Fruit fly (Drosophila melanogaster): ENCODE data around the gene CG8927.
A peak's percentile ranks its signal among the peaks of the same experiment; 100 is the strongest.

Gene CG8927

dm6 chr3R:16230080-16230670, 49.4 kb downstream of the CG8927 start (continued):
- TF ChIP-seq Eip74EF (GFP tag; optimal IDR thresholded peaks at IDR 0.05) (peak in 1 of 2 experiments; percentile 74), bbx (GFP tag; IDR thresholded peaks at IDR 0.05; ENCODE audit: partially characterized antibody) (no peak), cwo (GFP tag; optimal IDR thresholded peaks at IDR 0.05) (peak; percentile 86), CG3847 (GFP tag; IDR thresholded peaks at IDR 0.05) (no peak), ham (GFP tag; IDR thresholded peaks at IDR 0.05) (no peak), Hr78 (GFP tag; optimal IDR thresholded peaks at IDR 0.05) (peak in 1 of 2 experiments; percentile 29), CG6175 (GFP tag; IDR thresholded peaks at IDR 0.05) (no peak), Sin3A (optimal IDR thresholded peaks at IDR 0.05) (no peak), Gug (GFP tag; IDR thresholded peaks at IDR 0.05) (no peak), Nf-YA (GFP tag; IDR thresholded peaks at IDR 0.05) (no peak), CG11696 (GFP tag; IDR thresholded peaks at IDR 0.05) (no peak), Ada2b (GFP tag; IDR thresholded peaks at IDR 0.05) (no peak), CG7372 (GFP tag; IDR thresholded peaks at IDR 0.05) (no peak), CG8359 (GFP tag; optimal IDR thresholded peaks at IDR 0.05; ENCODE audit: borderline replicate concordance) (no peak), CG17612 (GFP tag; IDR thresholded peaks at IDR 0.05) (no peak), CG11723 (GFP tag; optimal IDR thresholded peaks at IDR 0.05) (no peak), CG11398 (GFP tag; optimal IDR thresholded peaks at IDR 0.05) (no peak), Poxn (GFP tag; IDR thresholded peaks at IDR 0.05) (no peak), mam (GFP tag; optimal IDR thresholded peaks at IDR 0.05) (no peak), MBD-R2 (GFP tag; IDR thresholded peaks at IDR 0.05) (no peak), CG34376 (GFP tag; optimal IDR thresholded peaks at IDR 0.05) (peak; percentile 79), kni (GFP tag; optimal IDR thresholded peaks at IDR 0.05) (no peak), vvl (GFP tag; IDR thresholded peaks at IDR 0.05) (no peak), slou (GFP tag; optimal IDR thresholded peaks at IDR 0.05) (no peak), zen2 (GFP tag; IDR thresholded peaks at IDR 0.05; ENCODE audit: partially characterized antibody) (no peak), shn (GFP tag; optimal IDR thresholded peaks at IDR 0.05) (no peak), corto (GFP tag; optimal IDR thresholded peaks at IDR 0.05) (no peak), CG12744 (GFP tag; optimal IDR thresholded peaks at IDR 0.05) (no peak), hth (optimal IDR thresholded peaks at IDR 0.05) (no peak), CG7556 (GFP tag; optimal IDR thresholded peaks at IDR 0.05) (no peak), CG12659 (GFP tag; optimal IDR thresholded peaks at IDR 0.05) (no peak), fd64A (GFP tag; optimal IDR thresholded peaks at IDR 0.05) (no peak), crp (GFP tag; optimal IDR thresholded peaks at IDR 0.05) (no peak), C15 (GFP tag; IDR thresholded peaks at IDR 0.05) (no peak), mirr (GFP tag; optimal IDR thresholded peaks at IDR 0.05) (peak; percentile 57), Stat92E (GFP tag; optimal IDR thresholded peaks at IDR 0.05) (no peak), usp (GFP tag; optimal IDR thresholded peaks at IDR 0.05) (no peak), CG10543 (GFP tag; optimal IDR thresholded peaks at IDR 0.05) (peak; percentile 76), Opbp (GFP tag; IDR thresholded peaks at IDR 0.05; ENCODE audit: partially characterized antibody) (no peak), toy (GFP tag; IDR thresholded peaks at IDR 0.05) (no peak), gcm2 (GFP tag; optimal IDR thresholded peaks at IDR 0.05) (no peak), dmrt11E (tag; optimal IDR thresholded peaks at IDR 0.05) (no peak), CG4854 (GFP tag; optimal IDR thresholded peaks at IDR 0.05) (no peak), kay (GFP tag; optimal IDR thresholded peaks at IDR 0.05) (peak; percentile 56), CG10565 (GFP tag; optimal IDR thresholded peaks at IDR 0.05) (no peak), GATAe (GFP tag; conservative IDR thresholded peaks at IDR 0.05) (no peak), Meics (GFP tag; optimal IDR thresholded peaks at IDR 0.05) (no peak), CG3838 (GFP tag; optimal IDR thresholded peaks at IDR 0.05) (no peak), knrl (GFP tag; IDR thresholded peaks at IDR 0.05; ENCODE audit: partially characterized antibody) (no peak), lab (GFP tag; optimal IDR thresholded peaks at IDR 0.05) (peak; percentile 44)
